Fruit fly (Drosophila melanogaster) whole organism, embryonic: ENCODE results near the gene DCTN6-p27.

Experiments used
- Bteb2 ChIP-seq: fragments of 200-800 bp; sonication (Bioruptor generic); optimal IDR thresholded peaks from 2 replicates; lab custom pipeline; 2016; ENCODE audit warnings: missing biosample characterization, missing genetic modification characterization
- CG10209 ChIP-seq: fragments of 200-800 bp; sonication (Bioruptor generic); optimal IDR thresholded peaks from 3 replicates; lab custom pipeline; 2017; ENCODE audit warnings: missing biosample characterization, mild to moderate bottlenecking, missing genetic modification characterization, missing genetic modification reagents
- CG10543 ChIP-seq: fragments of 200-800 bp; sonication (Bioruptor generic); optimal IDR thresholded peaks from 3 replicates; lab custom pipeline; 2017; ENCODE audit warnings: missing biosample characterization, mild to moderate bottlenecking, missing genetic modification characterization, moderate library complexity
- CG10959 ChIP-seq: fragments of 200-800 bp; sonication (Bioruptor generic); IDR thresholded peaks from 2 replicates; pipeline ENCODE4 v1.3.6; 2022; ENCODE audit warnings: missing biosample characterization, missing genetic modification characterization
- CG13894 ChIP-seq: fragments of 200-800 bp; sonication (Bioruptor generic); optimal IDR thresholded peaks from 3 replicates; lab custom pipeline; 2018; ENCODE audit warnings: missing biosample characterization, mild to moderate bottlenecking, missing genetic modification characterization, moderate library complexity
- CG14014 ChIP-seq: fragments of 200-800 bp; sonication (Bioruptor generic); IDR thresholded peaks from 2 replicates; pipeline ENCODE4 v1.3.6; 2022; ENCODE audit warnings: missing biosample characterization, missing genetic modification characterization
- CG15514 ChIP-seq: fragments of 200-800 bp; sonication (Bioruptor generic); optimal IDR thresholded peaks from 3 replicates; lab custom pipeline; 2017; ENCODE audit warnings: missing biosample characterization, missing genetic modification characterization, mild to moderate bottlenecking, moderate library complexity, missing genetic modification reagents
- CG17359 ChIP-seq: fragments of 200-800 bp; sonication (Bioruptor generic); optimal IDR thresholded peaks from 3 replicates; lab custom pipeline; 2018; ENCODE audit warnings: missing biosample characterization, mild to moderate bottlenecking, missing genetic modification characterization, moderate library complexity
- CG2129 ChIP-seq: fragments of 200-800 bp; sonication (Bioruptor generic); IDR thresholded peaks from 2 replicates; pipeline ENCODE4 v1.3.6; 2022; ENCODE audit warnings: missing biosample characterization, missing genetic modification characterization; ENCODE audit not compliant: partially characterized antibody
- CG2712 ChIP-seq: fragments of 200-800 bp; optimal IDR thresholded peaks from 3 replicates; lab custom pipeline; 2019; ENCODE audit warnings: missing biosample characterization, mild to moderate bottlenecking, missing genetic modification characterization, moderate library complexity
- CG2875 ChIP-seq: fragments of 200-800 bp; sonication (Bioruptor generic); optimal IDR thresholded peaks from 2 replicates; lab custom pipeline; 2017; ENCODE audit warnings: missing biosample characterization, mild to moderate bottlenecking, missing genetic modification characterization, missing genetic modification reagents
- CG3281 ChIP-seq: fragments of 200-800 bp; sonication (Bioruptor generic); optimal IDR thresholded peaks from 3 replicates; lab custom pipeline; 2017; ENCODE audit warnings: missing biosample characterization, mild to moderate bottlenecking, missing genetic modification characterization
- CG4854 ChIP-seq: fragments of 200-800 bp; sonication (Bioruptor generic); optimal IDR thresholded peaks from 2 replicates; lab custom pipeline; 2016; ENCODE audit warnings: missing biosample characterization, missing genetic modification characterization, inconsistent platforms
- CG5953 ChIP-seq: fragments of 200-800 bp; sonication (Bioruptor generic); IDR thresholded peaks from 2 replicates; pipeline ENCODE4 v1.3.6; 2022; ENCODE audit warnings: missing biosample characterization, missing genetic modification characterization
- CG6854 ChIP-seq: fragments of 200-800 bp; sonication (Bioruptor generic); optimal IDR thresholded peaks from 3 replicates; lab custom pipeline; 2017; ENCODE audit warnings: missing biosample characterization, mild to moderate bottlenecking, missing genetic modification characterization
- CG9215 ChIP-seq: fragments of 200-800 bp; sonication (Bioruptor generic); IDR thresholded peaks from 2 replicates; pipeline ENCODE4 v1.3.6; 2022; ENCODE audit warnings: missing biosample characterization, missing genetic modification characterization
- Camta ChIP-seq: fragments of 200-800 bp; sonication (Bioruptor generic); optimal IDR thresholded peaks from 2 replicates; lab custom pipeline; 2016; ENCODE audit warnings: missing biosample characterization, missing genetic modification characterization
- Deaf1 ChIP-seq: fragments of 200-800 bp; optimal IDR thresholded peaks from 3 replicates; lab custom pipeline; 2019; ENCODE audit warnings: missing biosample characterization, mild to moderate bottlenecking, missing genetic modification characterization, moderate library complexity
- E2f2 ChIP-seq: fragments of 200-800 bp; sonication (Bioruptor generic); IDR thresholded peaks from 2 replicates; pipeline ENCODE4 v1.3.6; 2022; ENCODE audit warnings: missing biosample characterization, missing genetic modification characterization
- Gug ChIP-seq: fragments of 200-800 bp; sonication (Bioruptor generic); IDR thresholded peaks from 4 replicates; pipeline ENCODE4 v1.3.6; 2022; ENCODE audit warnings: missing biosample characterization, missing genetic modification characterization
- H2.0 ChIP-seq: fragments of 200-800 bp; sonication (Bioruptor generic); IDR thresholded peaks from 2 replicates; pipeline ENCODE4 v1.3.6; 2022; ENCODE audit warnings: missing biosample characterization, missing genetic modification characterization
- Kr ChIP-seq: fragments of 200-800 bp; sonication (Bioruptor generic); optimal IDR thresholded peaks from 2 replicates; lab custom pipeline; 2017; ENCODE audit warnings: missing biosample characterization, mild to moderate bottlenecking, missing genetic modification characterization
- Nf-YB ChIP-seq: fragments of 200-800 bp; sonication (Bioruptor generic); optimal IDR thresholded peaks from 3 replicates; lab custom pipeline; 2019; ENCODE audit warnings: missing biosample characterization, mild to moderate bottlenecking, missing genetic modification characterization, moderate library complexity
- Six4 ChIP-seq: fragments of 200-800 bp; sonication (Bioruptor generic); optimal IDR thresholded peaks from 2 replicates; lab custom pipeline; 2016; ENCODE audit warnings: missing biosample characterization, missing genetic modification characterization
- Sox102F ChIP-seq: fragments of 200-800 bp; sonication (Bioruptor generic); optimal IDR thresholded peaks from 2 replicates; lab custom pipeline; 2018; ENCODE audit warnings: missing biosample characterization, mild to moderate bottlenecking, missing genetic modification characterization, moderate library complexity
- abd-A ChIP-seq: fragments of 200-800 bp; sonication (Bioruptor generic); optimal IDR thresholded peaks from 3 replicates; lab custom pipeline; 2019; ENCODE audit warnings: missing biosample characterization, mild to moderate bottlenecking, missing genetic modification characterization, moderate library complexity
- cad ChIP-seq: fragments of >200 bp; optimal IDR thresholded peaks from 2 replicates; lab custom pipeline; 2017; ENCODE audit warnings: missing biosample characterization, missing genetic modification characterization
- chinmo ChIP-seq: fragments of 200-800 bp; sonication (Bioruptor generic); IDR thresholded peaks from 4 replicates; pipeline ENCODE4 v1.3.6; 2022; ENCODE audit warnings: missing biosample characterization, missing genetic modification characterization; ENCODE audit not compliant: partially characterized antibody
- croc ChIP-seq: fragments of 200-800 bp; sonication (Bioruptor generic); conservative IDR thresholded peaks from 3 replicates; pipeline ENCODE4 v1.3.6; 2022; ENCODE audit warnings: missing biosample characterization, missing genetic modification characterization
- crol ChIP-seq: fragments of 200-800 bp; sonication (Bioruptor generic); IDR thresholded peaks from 2 replicates; pipeline ENCODE4 v1.3.6; 2022; ENCODE audit warnings: missing biosample characterization, missing genetic modification characterization
- disco-r ChIP-seq: fragments of 200-800 bp; sonication (Bioruptor generic); optimal IDR thresholded peaks from 2 replicates; lab custom pipeline; 2016; ENCODE audit warnings: missing biosample characterization, missing genetic modification characterization
- dysf ChIP-seq: fragments of 200-800 bp; sonication (Bioruptor generic); IDR thresholded peaks from 3 replicates; pipeline ENCODE4 v1.3.6; 2022; ENCODE audit warnings: missing biosample characterization, missing genetic modification characterization
- fd64A ChIP-seq: fragments of 200-800 bp; sonication (Bioruptor generic); optimal IDR thresholded peaks from 3 replicates; lab custom pipeline; 2018; ENCODE audit warnings: missing biosample characterization, mild to moderate bottlenecking, missing genetic modification characterization
- gsb-n ChIP-seq: fragments of 200-800 bp; sonication (Bioruptor generic); optimal IDR thresholded peaks from 3 replicates; lab custom pipeline; 2018; ENCODE audit warnings: missing biosample characterization, mild to moderate bottlenecking, missing genetic modification characterization
- luna ChIP-seq: fragments of 200-800 bp; sonication (Bioruptor generic); optimal IDR thresholded peaks from 2 replicates; lab custom pipeline; 2016; ENCODE audit warnings: missing biosample characterization, missing genetic modification characterization
- nerfin-1 ChIP-seq: fragments of 200-800 bp; sonication (Bioruptor generic); optimal IDR thresholded peaks from 3 replicates; lab custom pipeline; 2019; ENCODE audit warnings: missing biosample characterization, mild to moderate bottlenecking, missing genetic modification characterization, moderate library complexity
- pfk ChIP-seq: fragments of 200-800 bp; sonication (Bioruptor generic); optimal IDR thresholded peaks from 2 replicates; lab custom pipeline; 2018; ENCODE audit warnings: missing biosample characterization, mild to moderate bottlenecking, missing genetic modification characterization, moderate library complexity
- pros ChIP-seq: fragments of 200-800 bp; sonication (Bioruptor generic); optimal IDR thresholded peaks from 3 replicates; lab custom pipeline; 2019; ENCODE audit warnings: missing biosample characterization, mild to moderate bottlenecking, missing genetic modification characterization, moderate library complexity
- ranshi ChIP-seq: fragments of 200-800 bp; sonication (Bioruptor generic); IDR thresholded peaks from 2 replicates; pipeline ENCODE4 v1.3.6; 2022; ENCODE audit warnings: missing biosample characterization, missing genetic modification characterization
- run ChIP-seq: fragments of 200-800 bp; sonication (Bioruptor generic); optimal IDR thresholded peaks from 3 replicates; lab custom pipeline; 2018; ENCODE audit warnings: missing biosample characterization, mild to moderate bottlenecking, missing genetic modification characterization
- tll ChIP-seq, 2 experiments: fragments of 200-800 bp in 1 of 2; fragments of >200 bp in 1 of 2; sonication (Bioruptor generic) in 1 of 2; optimal IDR thresholded peaks; 2 replicates each; lab custom pipeline; 2017 to 2019; ENCODE audit warnings: missing biosample characterization in 2 of 2, missing genetic modification characterization in 2 of 2, mild to moderate bottlenecking in 1 of 2, moderate library complexity in 1 of 2
- toy ChIP-seq: fragments of 200-800 bp; sonication (Bioruptor generic); IDR thresholded peaks from 2 replicates; pipeline ENCODE4 v1.3.6; 2022; ENCODE audit warnings: missing biosample characterization, missing genetic modification characterization
- trh ChIP-seq: fragments of 200-800 bp; sonication (Bioruptor generic); optimal IDR thresholded peaks from 2 replicates; lab custom pipeline; 2016; ENCODE audit warnings: missing biosample characterization, missing genetic modification characterization
- vvl ChIP-seq: fragments of 200-800 bp; sonication (Bioruptor generic); IDR thresholded peaks from 2 replicates; pipeline ENCODE4 v1.3.6; 2022; ENCODE audit warnings: missing biosample characterization, missing genetic modification characterization
- zen ChIP-seq: fragments of 200-800 bp; sonication (Bioruptor generic); optimal IDR thresholded peaks from 3 replicates; lab custom pipeline; 2018; ENCODE audit warnings: missing biosample characterization, mild to moderate bottlenecking, missing genetic modification characterization, moderate library complexity

Gene DCTN6-p27

dm6 chr2L:19138361-19139041, 6.4 kb downstream of the DCTN6-p27 start (continued):
- TF ChIP-seq toy (GFP tag; lab: Robert Waterston, UW): no peak
- TF ChIP-seq CG14014 (GFP tag; lab: Robert Waterston, UW): no peak
- no peak for TF ChIP-seq CG9215 (GFP tag; lab: Robert Waterston, UW)
- TF ChIP-seq CG10209 (GFP tag; lab: Kevin White, UChicago): peak; percentile 40
- TF ChIP-seq Six4 (GFP tag; lab: Kevin White, UChicago): no peak
- no peak for TF ChIP-seq dysf
- no peak for TF ChIP-seq ranshi (GFP tag; lab: Robert Waterston, UW)
- no peak for TF ChIP-seq CG6854 (GFP tag; lab: Kevin White, UChicago)
- peak; percentile 29 for TF ChIP-seq CG3281
- TF ChIP-seq CG2129 (GFP tag; lab: Robert Waterston, UW): no peak

- peak; percentile 13 for TF ChIP-seq gsb-n (tag; lab: Kevin White, UChicago)
- TF ChIP-seq run (tag; lab: Kevin White, UChicago): no peak
- peak; percentile 77 for TF ChIP-seq CG13894
- TF ChIP-seq tll (GFP tag; optimal IDR thresholded peaks at IDR 0.05; lab: Kevin White, UChicago): peak in 1 of 2 experiments; percentile 44
- TF ChIP-seq abd-A (tag; lab: Kevin White, UChicago): peak; percentile 50
- TF ChIP-seq cad: peak; percentile 87
- TF ChIP-seq CG10959 (GFP tag; lab: Robert Waterston, UW): no peak
- TF ChIP-seq crol (GFP tag; lab: Robert Waterston, UW): peak; percentile 30; the same call in 1 of the 2 replicates
- 0 out of 4 replicates have a peak, but pooled peaks have one; percentile 49 for TF ChIP-seq chinmo (GFP tag; lab: Robert Waterston, UW)
- TF ChIP-seq pfk (GFP tag; lab: Kevin White, UChicago): peak; percentile 12
- TF ChIP-seq pros: peak; percentile 96
- TF ChIP-seq nerfin-1 (tag; lab: Kevin White, UChicago): peak; percentile 14
- TF ChIP-seq vvl (GFP tag; lab: Robert Waterston, UW): peak; percentile 69
- TF ChIP-seq CG4854 (GFP tag; lab: Kevin White, UChicago): no peak
- peak; percentile 4 for TF ChIP-seq zen (tag; lab: Kevin White, UChicago)
These were observed 7.6 kb downstream of the DCTN6-p27 start for dm6 chr2L:19139751-19140150.

- no peak for TF ChIP-seq luna (GFP tag; lab: Kevin White, UChicago)
- 0 out of 4 replicates have a peak, but pooled peaks have one; percentile 12 for TF ChIP-seq Gug (GFP tag; lab: Robert Waterston, UW)
- TF ChIP-seq CG2875 (GFP tag; lab: Kevin White, UChicago): peak; percentile 12
- TF ChIP-seq croc: no peak
- TF ChIP-seq CG2712 (tag; lab: Kevin White, UChicago): peak; percentile 16
- no peak for TF ChIP-seq CG15514
- no peak for TF ChIP-seq Nf-YB
- peak; percentile 10 for TF ChIP-seq fd64A (GFP tag; lab: Kevin White, UChicago)
- TF ChIP-seq CG5953 (GFP tag; lab: Robert Waterston, UW): 0 out of 2 replicates have a peak, but pooled peaks have one; percentile 28
- TF ChIP-seq E2f2 (GFP tag; lab: Robert Waterston, UW): no peak
- TF ChIP-seq crol (GFP tag; lab: Robert Waterston, UW): peak; percentile 45
- peak; percentile 29 for TF ChIP-seq CG17359 (tag; lab: Kevin White, UChicago)
- TF ChIP-seq Sox102F (GFP tag; lab: Kevin White, UChicago): no peak
- TF ChIP-seq H2.0 (GFP tag; lab: Robert Waterston, UW): no peak
- no peak for TF ChIP-seq Camta (GFP tag; lab: Kevin White, UChicago)
- TF ChIP-seq CG10543 (GFP tag; lab: Kevin White, UChicago): peak; percentile 34
- no peak for TF ChIP-seq trh (GFP tag; lab: Kevin White, UChicago)
- peak; percentile 49 for TF ChIP-seq Deaf1 (tag; lab: Kevin White, UChicago)
- peak; percentile 11 for TF ChIP-seq Kr (GFP tag; lab: Kevin White, UChicago)
- no peak for TF ChIP-seq disco-r (GFP tag; lab: Kevin White, UChicago)
- TF ChIP-seq Bteb2 (GFP tag; lab: Kevin White, UChicago): peak; percentile 21
These were observed 8.3 kb downstream of the DCTN6-p27 start for dm6 chr2L:19140257-19140983.
